Worm (Caenorhabditis elegans): ENCODE data around the gene ceh-53.

ceh-53 gene

ce11 chrIV:3504144-3504543 lies 6.1 kb downstream of the ceh-53 start, which contains the start of gene srz-83:
Gene srz-83 (plus strand): TSS chrIV:3504444.
- TF ChIP-seq egl-27 (tag; optimal IDR thresholded peaks at IDR 0.05) (no peak), F13H6.1 (tag; optimal IDR thresholded peaks at IDR 0.05) (no peak), sma-3 (GFP tag; optimal IDR thresholded peaks at IDR 0.05) (no peak)

ce11 chrIV:3505940-3506339 lies 7.9 kb downstream of the ceh-53 start:
- no peak for TF ChIP-seq F13H6.1 (tag; optimal IDR thresholded peaks at IDR 0.05)
- TF ChIP-seq lsy-2 (tag; optimal IDR thresholded peaks at IDR 0.05), result peak in 1 of 2 experiments; percentile 5

DNA sequence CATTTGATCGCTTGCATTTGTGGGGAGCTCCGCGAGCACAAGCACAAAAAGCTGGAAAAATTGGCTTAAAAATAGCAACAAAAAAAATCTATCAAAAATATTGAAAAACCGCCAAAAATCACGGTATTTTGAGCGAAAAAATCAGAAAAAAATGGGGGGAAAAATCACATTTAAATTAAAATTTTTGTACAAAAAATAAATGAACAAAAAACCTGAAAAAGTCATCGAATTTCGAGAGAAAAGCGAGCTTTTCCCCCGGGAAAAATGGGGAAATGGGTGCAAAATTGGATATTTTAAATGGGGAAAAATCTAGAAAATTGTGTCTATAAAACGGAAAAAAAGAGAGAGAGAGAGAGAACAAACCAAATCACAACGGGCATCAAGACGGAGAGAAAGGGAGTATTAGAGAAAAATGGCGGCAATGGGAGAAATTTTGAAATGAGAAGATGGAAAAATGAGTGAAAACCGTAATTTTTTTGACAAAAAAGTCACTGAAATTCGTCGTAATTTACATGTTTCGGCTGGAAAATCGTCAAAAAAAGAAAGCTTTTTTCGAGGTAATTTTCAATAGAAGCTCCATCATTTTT lies 11.6 kb downstream of the ceh-53 start, which contains the start of gene ced-10:
Gene ced-10, minus strand, starts transcription at position 51 of the 587 bp plus-strand sequence.
- no peak for TF ChIP-seq nhr-11 (tag; optimal IDR thresholded peaks at IDR 0.05)
- TF ChIP-seq zag-1 (tag; optimal IDR thresholded peaks at IDR 0.05), result no peak
- TF ChIP-seq unc-55 (GFP tag; optimal IDR thresholded peaks at IDR 0.05), result no peak
- no peak for TF ChIP-seq lin-39 (tag; optimal IDR thresholded peaks at IDR 0.05)
- TF ChIP-seq nhr-77 (tag; optimal IDR thresholded peaks at IDR 0.05), result no peak
- no peak for TF ChIP-seq sem-4 (tag; optimal IDR thresholded peaks at IDR 0.05)
- TF ChIP-seq nhr-21 (tag; optimal IDR thresholded peaks at IDR 0.05), result no peak
- no peak for TF ChIP-seq blmp-1 (tag; optimal IDR thresholded peaks at IDR 0.05; ENCODE audit: insufficient read depth)
- no peak for TF ChIP-seq R02D3.7 (tag; optimal IDR thresholded peaks at IDR 0.05)
- TF ChIP-seq gmeb-1 (tag; optimal IDR thresholded peaks at IDR 0.05), result no peak
- no peak for TF ChIP-seq fos-1 (tag; optimal IDR thresholded peaks at IDR 0.05)
- TF ChIP-seq alr-1 (tag; optimal IDR thresholded peaks at IDR 0.05), result no peak
- no peak for TF ChIP-seq snpc-4 (tag; optimal IDR thresholded peaks at IDR 0.05)
- no peak for TF ChIP-seq nhr-10 (tag; optimal IDR thresholded peaks at IDR 0.05)
- no peak for TF ChIP-seq lin-13 (GFP tag; optimal IDR thresholded peaks at IDR 0.05)
- TF ChIP-seq sma-3 (GFP tag; optimal IDR thresholded peaks at IDR 0.05), result no peak
- TF ChIP-seq Y55F3AM.14 (GFP tag; optimal IDR thresholded peaks at IDR 0.05), result no peak
- TF ChIP-seq nhr-25 (tag; optimal IDR thresholded peaks at IDR 0.05), result no peak
- no peak for TF ChIP-seq F13H6.1 (tag; optimal IDR thresholded peaks at IDR 0.05)

DNA sequence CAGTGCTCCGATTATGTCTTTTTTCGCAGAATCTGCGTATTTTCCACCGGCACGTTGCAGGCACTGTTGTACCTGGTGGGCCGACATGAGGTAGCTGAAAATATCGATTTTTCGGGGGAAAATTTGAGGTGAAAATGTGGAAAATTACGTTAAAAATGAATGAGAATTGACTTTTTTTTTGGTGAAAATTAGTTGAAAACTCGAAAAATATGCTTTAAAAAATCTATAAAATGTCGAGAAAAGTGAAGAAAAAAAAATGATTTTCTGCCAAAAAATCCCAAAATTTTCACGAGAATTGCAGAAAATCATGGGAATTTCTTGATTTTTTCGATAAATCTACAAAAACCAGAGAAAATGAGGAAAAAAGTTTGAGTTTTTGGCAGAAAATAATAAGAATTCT lies 16.5 kb downstream of the ceh-53 start, which contains the start of gene tsg-101:
Gene tsg-101, minus strand, starts transcription at position 101 of the 400 bp plus-strand sequence.
- TF ChIP-seq ceh-82 (tag; optimal IDR thresholded peaks at IDR 0.05), result no peak
- no peak for TF ChIP-seq aly-2 (tag; optimal IDR thresholded peaks at IDR 0.05)
- no peak for TF ChIP-seq unc-39 (tag; optimal IDR thresholded peaks at IDR 0.05)
- no peak for TF ChIP-seq sma-3 (GFP tag; optimal IDR thresholded peaks at IDR 0.05)
- no peak for TF ChIP-seq elt-1 (tag; optimal IDR thresholded peaks at IDR 0.05)
- TF ChIP-seq blmp-1 (tag; optimal IDR thresholded peaks at IDR 0.05; ENCODE audit: insufficient read depth), result no peak
- TF ChIP-seq snpc-4 (tag; optimal IDR thresholded peaks at IDR 0.05), result no peak
- no peak for TF ChIP-seq lsy-2 (tag; optimal IDR thresholded peaks at IDR 0.05)
- TF ChIP-seq fos-1 (tag; optimal IDR thresholded peaks at IDR 0.05), result no peak
- TF ChIP-seq nhr-11 (tag; optimal IDR thresholded peaks at IDR 0.05), result no peak
- TF ChIP-seq lin-13 (GFP tag; optimal IDR thresholded peaks at IDR 0.05), result no peak
- no peak for TF ChIP-seq nhr-77 (tag; optimal IDR thresholded peaks at IDR 0.05)
- no peak for TF ChIP-seq unc-62 (GFP tag; optimal IDR thresholded peaks at IDR 0.05)
- TF ChIP-seq sma-9 (GFP tag; optimal IDR thresholded peaks at IDR 0.05), result no peak
- no peak for TF ChIP-seq sma-9 (tag; optimal IDR thresholded peaks at IDR 0.05)

ce11 chrIV:3515412-3516046 lies 17.5 kb downstream of the ceh-53 start:
- TF ChIP-seq nhr-129 (tag; optimal IDR thresholded peaks at IDR 0.05) (peak; percentile 72), lin-11 (tag; optimal IDR thresholded peaks at IDR 0.05) (peak; percentile 63), C34F6.9 (tag; optimal IDR thresholded peaks at IDR 0.05) (peak; percentile 78), ztf-4 (tag; optimal IDR thresholded peaks at IDR 0.05) (no peak), ceh-82 (tag; optimal IDR thresholded peaks at IDR 0.05) (no peak), unc-62 (GFP tag; optimal IDR thresholded peaks at IDR 0.05) (no peak), ceh-16 (tag; optimal IDR thresholded peaks at IDR 0.05) (no peak), R02D3.7 (tag; optimal IDR thresholded peaks at IDR 0.05) (no peak), crh-2 (tag; optimal IDR thresholded peaks at IDR 0.05) (peak; percentile 69), sma-3 (GFP tag; optimal IDR thresholded peaks at IDR 0.05) (no peak), dmd-4 (tag; optimal IDR thresholded peaks at IDR 0.05) (no peak), fos-1 (tag; optimal IDR thresholded peaks at IDR 0.05) (peak; percentile 86), Y55F3AM.14 (GFP tag; optimal IDR thresholded peaks at IDR 0.05) (no peak), mdl-1 (tag; optimal IDR thresholded peaks at IDR 0.05) (peak in 1 of 2 experiments; percentile 14), F13H6.1 (tag; optimal IDR thresholded peaks at IDR 0.05) (peak; percentile 86), mab-5 (tag; optimal IDR thresholded peaks at IDR 0.05) (no peak), sma-9 (GFP tag; optimal IDR thresholded peaks at IDR 0.05) (no peak), sma-9 (tag; optimal IDR thresholded peaks at IDR 0.05) (no peak), lin-13 (GFP tag; optimal IDR thresholded peaks at IDR 0.05) (peak; percentile 13), unc-55 (GFP tag; optimal IDR thresholded peaks at IDR 0.05) (peak; percentile 83), alr-1 (tag; optimal IDR thresholded peaks at IDR 0.05) (no peak), nhr-23 (tag; optimal IDR thresholded peaks at IDR 0.05) (no peak), zag-1 (tag; optimal IDR thresholded peaks at IDR 0.05) (peak; percentile 45), sem-4 (tag; optimal IDR thresholded peaks at IDR 0.05) (no peak), elt-3 (tag; optimal IDR thresholded peaks at IDR 0.05) (no peak), nhr-237 (tag; optimal IDR thresholded peaks at IDR 0.05) (no peak), snpc-4 (tag; optimal IDR thresholded peaks at IDR 0.05) (peak; percentile 22), gmeb-1 (tag; optimal IDR thresholded peaks at IDR 0.05) (no peak), egl-27 (tag; optimal IDR thresholded peaks at IDR 0.05) (no peak), nhr-11 (tag; optimal IDR thresholded peaks at IDR 0.05) (no peak)

All from whole organism, L2 larva.